Worm (Caenorhabditis elegans) whole organism, late embryonic: ENCODE data around the gene T07D4.5.

Experiments
- C38D4.7 ChIP-seq: fragments of 200-800 bp; sonication (Bioruptor generic); optimal IDR thresholded peaks from 2 replicates; lab custom pipeline; 2018; ENCODE audit warnings: mild to moderate bottlenecking, missing genetic modification characterization, moderate library complexity, missing compliant biosample characterization
- K02D7.2 ChIP-seq: sonication (generic microtip); optimal IDR thresholded peaks from 2 replicates; lab custom pipeline; 2017; ENCODE audit warnings: mild to moderate bottlenecking, missing genetic modification characterization, missing compliant biosample characterization
- ama-1 ChIP-seq: fragments of 150-350 bp; optimal IDR thresholded peaks from 2 replicates; lab custom pipeline; 2014
- ceh-31 ChIP-seq: sonication (generic microtip); optimal IDR thresholded peaks from 2 replicates; lab custom pipeline; 2016; ENCODE audit warnings: missing genetic modification characterization, missing compliant biosample characterization
- ceh-9 ChIP-seq: sonication (generic microtip); optimal IDR thresholded peaks from 2 replicates; lab custom pipeline; 2016; ENCODE audit warnings: mild to moderate bottlenecking, missing genetic modification characterization, inconsistent platforms, missing compliant biosample characterization
- eyg-1 ChIP-seq: sonication (generic microtip); optimal IDR thresholded peaks from 2 replicates; lab custom pipeline; 2016; ENCODE audit warnings: missing genotype, missing genetic modification characterization, missing compliant biosample characterization
- hlh-30 ChIP-seq: sonication (generic microtip); optimal IDR thresholded peaks from 2 replicates; lab custom pipeline; 2017; ENCODE audit warnings: antibody characterized with exemption, missing genetic modification characterization, missing compliant biosample characterization; ENCODE audit not compliant: insufficient read depth
- lin-11 ChIP-seq: fragments of 200-800 bp; sonication (Bioruptor generic); optimal IDR thresholded peaks from 2 replicates; lab custom pipeline; 2018; ENCODE audit warnings: mild to moderate bottlenecking, missing genetic modification characterization, missing compliant biosample characterization
- nfya-1 ChIP-seq: sonication (generic microtip); optimal IDR thresholded peaks from 2 replicates; lab custom pipeline; 2017; ENCODE audit warnings: missing genetic modification characterization, mild to moderate bottlenecking, missing compliant biosample characterization, antibody characterized with exemption, moderate library complexity
- nhr-11 ChIP-seq: fragments of 150-350 bp; optimal IDR thresholded peaks from 2 replicates; lab custom pipeline; 2014; ENCODE audit warnings: missing biosample characterization, missing genetic modification characterization
- pax-1 ChIP-seq: fragments of 150-350 bp; optimal IDR thresholded peaks from 2 replicates; lab custom pipeline; 2014; ENCODE audit warnings: missing biosample characterization, missing genetic modification characterization
- pha-4 ChIP-seq: fragments of 150-350 bp; optimal IDR thresholded peaks from 2 replicates; lab custom pipeline; 2018; ENCODE audit warnings: missing biosample characterization, missing genetic modification reagents, missing genetic modification characterization
- pqm-1 ChIP-seq: sonication (generic microtip); optimal IDR thresholded peaks from 2 replicates; lab custom pipeline; 2016; ENCODE audit warnings: missing genetic modification characterization, missing compliant biosample characterization
- tbx-2 ChIP-seq: sonication (generic microtip); optimal IDR thresholded peaks from 2 replicates; lab custom pipeline; 2016; ENCODE audit warnings: missing genetic modification characterization, missing compliant biosample characterization

- TF ChIP-seq tbx-2 (no peak), pha-4 (tag; lab: Kevin White, UChicago) (no peak), ceh-31 (tag; lab: Kevin White, UChicago) (no peak), nfya-1 (tag; lab: Kevin White, UChicago) (no peak), pax-1 (tag; lab: Kevin White, UChicago) (no peak), ama-1 (lab: Kevin White, UChicago) (no peak), pqm-1 (tag; lab: Kevin White, UChicago) (no peak), nhr-11 (tag; lab: Kevin White, UChicago) (no peak), lin-11 (tag; lab: Kevin White, UChicago) (no peak), ceh-9 (tag; lab: Kevin White, UChicago) (no peak), K02D7.2 (tag; lab: Kevin White, UChicago) (no peak), eyg-1 (no peak), hlh-30 (no peak), C38D4.7 (GFP tag; lab: Kevin White, UChicago) (no peak)
Measured at ce11 chrII:8865078-8865477, 19.1 kb downstream of the T07D4.5 start, which contains the start of gene npr-20.
